Worm (Caenorhabditis elegans) whole organism, midembryonic: Measurements from ENCODE around the gene K01H12.4.

ENCODE experiments used
- T22C8.4 ChIP-seq: fragments of 200-800 bp; sonication (Bioruptor generic); IDR thresholded peaks from 2 replicates; pipeline ENCODE4 v1.3.6; 2022; ENCODE audit warnings: missing genetic modification characterization, missing compliant biosample characterization
- cog-1 ChIP-seq: sonication (generic microtip); optimal IDR thresholded peaks from 2 replicates; lab custom pipeline; 2016; ENCODE audit warnings: missing genetic modification characterization, missing compliant biosample characterization
- flt-1 ChIP-seq: fragments of 200-800 bp; sonication (Bioruptor generic); IDR thresholded peaks from 2 replicates; pipeline ENCODE4 v1.3.6; 2022; ENCODE audit warnings: missing genetic modification characterization, missing compliant biosample characterization
- klf-2 ChIP-seq: fragments of 200-800 bp; sonication (Bioruptor generic); conservative IDR thresholded peaks from 2 replicates; pipeline ENCODE4 v1.3.6; 2022; ENCODE audit warnings: missing genetic modification reagents, missing genetic modification characterization, missing compliant biosample characterization
- med-1 ChIP-seq: sonication (generic microtip); optimal IDR thresholded peaks from 2 replicates; lab custom pipeline; 2017; ENCODE audit warnings: missing genetic modification characterization, mild to moderate bottlenecking, missing compliant biosample characterization, antibody characterized with exemption, missing genetic modification reagents; ENCODE audit not compliant: insufficient read depth
- ref-1 ChIP-seq: fragments of 200-800 bp; sonication (Bioruptor generic); conservative IDR thresholded peaks from 2 replicates; pipeline ENCODE4 v1.3.6; 2022; ENCODE audit warnings: missing genetic modification reagents, missing genetic modification characterization, missing compliant biosample characterization
- ztf-23 ChIP-seq: fragments of 200-800 bp; sonication (Bioruptor generic); IDR thresholded peaks from 2 replicates; pipeline ENCODE4 v1.3.6; 2022; ENCODE audit warnings: missing genetic modification reagents, missing genetic modification characterization, missing compliant biosample characterization

ce11 chrIV:9682514-9682913 is 30.4 kb upstream of the K01H12.4 start, which contains the start of gene ins-7:
- TF ChIP-seq flt-1 (no peak), ztf-23 (no peak), T22C8.4 (GFP tag; lab: Robert Waterston, UW) (no peak), med-1 (GFP tag; lab: Kevin White, UChicago) (no peak), cog-1 (no peak), ref-1 (GFP tag; lab: Robert Waterston, UW) (no peak), klf-2 (GFP tag; lab: Robert Waterston, UW) (no peak)
